Fruit fly (Drosophila melanogaster): ENCODE measurements around the gene CG10853.

The CG10853 gene

DNA sequence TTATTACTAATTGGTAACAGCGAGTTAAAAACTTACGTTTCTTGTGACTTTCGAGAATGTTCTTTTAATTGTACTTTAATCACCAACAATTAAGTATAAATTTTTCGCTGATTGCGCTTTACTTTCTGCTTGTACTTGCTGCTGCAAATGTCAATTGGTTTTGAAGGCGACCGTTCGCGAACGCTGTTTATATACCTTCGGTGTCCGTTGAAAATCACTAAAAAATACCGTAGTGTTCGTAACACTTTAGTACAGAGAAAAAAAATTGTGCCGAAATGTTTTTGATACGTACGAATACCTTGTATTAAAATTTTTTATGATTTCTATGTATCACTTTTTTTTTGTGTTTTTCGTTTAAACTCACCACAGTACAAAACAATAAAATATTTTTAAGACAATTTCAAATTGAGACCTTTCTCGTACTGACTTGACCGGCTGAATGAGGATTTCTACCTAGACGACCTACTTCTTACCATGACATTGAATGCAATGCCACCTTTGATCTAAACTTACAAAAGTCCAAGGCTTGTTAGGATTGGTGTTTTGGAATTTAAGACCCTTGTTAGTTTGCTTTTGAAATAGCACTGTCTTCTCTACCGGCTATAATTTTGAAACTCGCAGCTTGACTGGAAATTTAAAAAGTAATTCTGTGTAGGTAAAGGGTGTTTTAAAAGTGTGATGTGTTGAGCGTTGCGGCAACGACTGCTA lies 45.0 kb upstream of the CG10853 start, which contains the start of gene Ubi-p63E (continued):
- TF ChIP-seq Sox15 (GFP tag; optimal IDR thresholded peaks at IDR 0.05) (peak; percentile 68), Ets96B (tag; optimal IDR thresholded peaks at IDR 0.05) (peak; percentile 31), Lpt (GFP tag; optimal IDR thresholded peaks at IDR 0.05) (peak; percentile 31), dac (GFP tag; optimal IDR thresholded peaks at IDR 0.05) (peak; percentile 20), spab (GFP tag; optimal IDR thresholded peaks at IDR 0.05) (peak; percentile 51), Ets21C (GFP tag; optimal IDR thresholded peaks at IDR 0.05) (peak; percentile 61), Sox102F (GFP tag; optimal IDR thresholded peaks at IDR 0.05) (peak; percentile 62), CG10669 (GFP tag; optimal IDR thresholded peaks at IDR 0.05) (peak; percentile 49), acj6 (GFP tag; optimal IDR thresholded peaks at IDR 0.05) (peak; percentile 61), Hr4 (GFP tag; optimal IDR thresholded peaks at IDR 0.05) (peak; percentile 60), vri (GFP tag; optimal IDR thresholded peaks at IDR 0.05) (peak; percentile 57), CG8319 (GFP tag; optimal IDR thresholded peaks at IDR 0.05) (peak; percentile 30), CG31627 (GFP tag; optimal IDR thresholded peaks at IDR 0.05) (peak; percentile 79), CG10631 (GFP tag; optimal IDR thresholded peaks at IDR 0.05) (peak; percentile 71), Hr39 (GFP tag; optimal IDR thresholded peaks at IDR 0.05) (peak; percentile 66), Smox (GFP tag; optimal IDR thresholded peaks at IDR 0.05) (peak; percentile 75), CG3919 (GFP tag; optimal IDR thresholded peaks at IDR 0.05) (peak; percentile 53), CG32006 (GFP tag; optimal IDR thresholded peaks at IDR 0.05) (peak; percentile 72), net (GFP tag; optimal IDR thresholded peaks at IDR 0.05) (peak; percentile 65), ss (GFP tag; optimal IDR thresholded peaks at IDR 0.05) (peak in 1 of 2 experiments; percentile 32), CG6854 (GFP tag; optimal IDR thresholded peaks at IDR 0.05) (peak; percentile 29), CG6808 (GFP tag; optimal IDR thresholded peaks at IDR 0.05) (peak; percentile 44), CG8632 (GFP tag; optimal IDR thresholded peaks at IDR 0.05) (peak; percentile 49), fkh (GFP tag; optimal IDR thresholded peaks at IDR 0.05) (no peak)

DNA sequence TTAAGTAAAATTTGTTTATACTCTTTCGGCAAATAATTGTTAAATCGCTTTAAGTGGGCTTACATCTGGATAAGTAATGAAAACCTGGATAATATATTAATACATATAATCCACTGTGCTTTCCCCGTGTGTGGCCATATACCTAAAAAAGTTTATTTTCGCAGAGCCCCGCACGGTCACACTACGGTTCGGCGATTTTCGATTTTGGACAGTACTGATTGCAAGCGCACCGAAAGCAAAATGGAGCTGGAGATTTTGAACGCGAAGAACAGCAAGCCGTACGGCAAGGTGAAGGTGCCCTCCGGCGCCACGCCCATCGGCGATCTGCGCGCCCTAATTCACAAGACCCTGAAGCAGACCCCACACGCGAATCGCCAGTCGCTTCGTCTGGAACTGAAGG lies 44.4 kb upstream of the CG10853 start, which contains the start of gene Sc2:
Gene Sc2, plus strand, starts transcription at position 192 of the 400 bp plus-strand sequence.
- no peak for TF ChIP-seq Lpt (GFP tag; optimal IDR thresholded peaks at IDR 0.05)
- peak; percentile 41; the same call in 1 of the 3 replicates for TF ChIP-seq CG6163 (GFP tag; IDR thresholded peaks at IDR 0.05)
- TF ChIP-seq net (GFP tag; optimal IDR thresholded peaks at IDR 0.05), result no peak
- no peak for TF ChIP-seq acj6 (GFP tag; optimal IDR thresholded peaks at IDR 0.05)
- no peak for TF ChIP-seq pdm3 (GFP tag; optimal IDR thresholded peaks at IDR 0.05)
- TF ChIP-seq vri (GFP tag; optimal IDR thresholded peaks at IDR 0.05), result no peak

DNA sequence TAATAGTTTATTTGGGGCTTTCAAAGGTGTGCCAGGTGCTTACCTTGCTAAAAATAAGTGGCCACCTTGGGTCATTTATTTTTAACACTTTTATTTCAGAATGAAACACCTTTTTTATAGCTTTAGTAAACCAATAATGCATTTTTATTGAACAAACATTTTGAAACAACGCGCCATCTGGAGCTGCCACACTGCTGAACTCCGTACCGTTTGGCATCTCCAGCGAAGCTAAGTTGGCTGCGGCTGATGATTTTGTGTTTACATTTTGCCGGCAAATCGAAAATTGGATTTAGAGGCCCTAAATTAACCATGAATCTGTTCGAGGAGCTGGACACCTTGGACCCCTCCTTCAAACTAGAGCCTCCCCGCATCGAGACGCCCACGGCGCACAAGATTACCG lies 42.6 kb upstream of the CG10853 start, which contains the start of gene ida:
Gene ida, plus strand, starts transcription at position 234 of the 400 bp plus-strand sequence.
- TF ChIP-seq esn (GFP tag; optimal IDR thresholded peaks at IDR 0.05) (peak; percentile 18), fkh (GFP tag; optimal IDR thresholded peaks at IDR 0.05) (peak; percentile 93), CG8319 (GFP tag; optimal IDR thresholded peaks at IDR 0.05) (no peak)

DNA sequence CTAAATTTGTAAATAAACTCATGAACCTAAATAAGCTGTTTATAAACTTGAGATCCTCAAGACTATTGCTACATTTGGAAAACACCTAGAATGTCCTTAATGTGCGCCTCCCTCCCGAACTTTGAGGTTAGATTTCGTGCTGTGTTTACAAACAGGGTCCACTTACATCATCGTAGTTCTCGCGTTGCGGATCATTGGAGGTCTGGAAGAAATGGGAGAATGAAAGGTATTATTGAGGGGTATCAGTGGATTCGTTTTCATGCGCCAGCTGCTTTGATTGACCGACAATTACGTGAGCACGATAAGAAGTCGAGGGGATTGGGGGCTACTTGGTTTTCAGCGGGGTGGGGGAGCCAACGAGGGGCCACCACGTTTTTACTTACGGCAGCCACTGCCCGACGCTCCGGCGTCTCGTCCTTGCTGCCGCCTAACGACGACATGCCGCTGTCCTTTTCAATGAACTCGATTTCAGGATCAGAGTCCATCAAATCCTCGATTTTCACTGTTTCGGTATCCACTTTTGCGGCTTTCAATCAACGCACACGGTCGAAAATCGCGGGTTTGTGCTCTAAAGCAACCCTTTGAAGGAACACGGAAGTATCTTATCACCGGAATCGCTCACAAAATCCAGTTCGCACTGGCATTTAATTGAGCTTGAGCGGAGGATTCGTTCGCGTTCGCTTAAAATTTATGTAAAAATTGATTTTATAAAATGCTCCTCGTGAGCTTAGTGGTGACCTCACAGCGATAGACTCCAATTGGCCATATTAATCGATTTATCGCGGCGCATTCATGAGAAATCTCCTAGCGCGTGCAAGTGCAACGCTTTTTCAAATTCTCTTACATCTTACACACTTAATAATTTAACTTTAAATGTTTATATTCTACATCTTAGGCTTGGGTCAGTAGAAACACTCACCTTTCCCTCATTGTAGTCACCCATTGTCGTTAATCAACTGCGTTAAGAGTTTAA lies 38.6 kb upstream of the CG10853 start:
- TF ChIP-seq ss (GFP tag; optimal IDR thresholded peaks at IDR 0.05), result no peak
- peak; percentile 81 for TF ChIP-seq vri (GFP tag; optimal IDR thresholded peaks at IDR 0.05)

DNA sequence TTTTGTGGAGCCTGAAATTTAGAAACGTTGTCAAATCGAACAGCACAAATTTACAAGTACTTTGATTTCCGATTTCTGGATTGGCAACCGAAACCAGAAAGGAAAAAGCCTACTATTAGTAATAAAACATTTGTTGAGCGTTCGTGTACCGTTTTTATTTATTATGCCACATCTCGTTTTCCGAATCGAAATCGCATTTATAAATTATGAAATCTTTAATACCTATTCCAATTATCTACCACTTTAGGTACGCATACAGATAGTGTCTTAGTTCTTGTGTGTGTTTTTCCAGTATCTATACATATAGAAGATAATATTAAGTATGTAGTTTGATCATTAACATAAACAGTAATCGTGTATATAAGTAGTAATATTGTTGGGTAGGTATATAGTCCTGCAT lies 37.9 kb upstream of the CG10853 start, which contains the start of gene mge:
Gene mge, minus strand, starts transcription at position 101 of the 400 bp plus-strand sequence.
- no peak for TF ChIP-seq fd59A (GFP tag; optimal IDR thresholded peaks at IDR 0.05)
- no peak for TF ChIP-seq CG6276 (GFP tag; optimal IDR thresholded peaks at IDR 0.05)
- TF ChIP-seq Sox15 (GFP tag; optimal IDR thresholded peaks at IDR 0.05), result no peak
- TF ChIP-seq Gug (GFP tag; IDR thresholded peaks at IDR 0.05), result no peak
- no peak for TF ChIP-seq esn (GFP tag; optimal IDR thresholded peaks at IDR 0.05)
- no peak for TF ChIP-seq CG6163 (GFP tag; IDR thresholded peaks at IDR 0.05)
- TF ChIP-seq topi (GFP tag; optimal IDR thresholded peaks at IDR 0.05), result no peak
- TF ChIP-seq CG3032 (tag; optimal IDR thresholded peaks at IDR 0.05), result no peak
- TF ChIP-seq CG6808 (GFP tag; optimal IDR thresholded peaks at IDR 0.05), result no peak
- no peak for TF ChIP-seq net (GFP tag; optimal IDR thresholded peaks at IDR 0.05)
- TF ChIP-seq lz (GFP tag; optimal IDR thresholded peaks at IDR 0.05), result no peak
- TF ChIP-seq CG32006 (GFP tag; optimal IDR thresholded peaks at IDR 0.05), result no peak
- TF ChIP-seq acj6 (GFP tag; optimal IDR thresholded peaks at IDR 0.05), result no peak
- no peak for TF ChIP-seq CG34406 (GFP tag; optimal IDR thresholded peaks at IDR 0.05)
- no peak for TF ChIP-seq CG10669 (GFP tag; optimal IDR thresholded peaks at IDR 0.05)
- TF ChIP-seq CG11902 (GFP tag; optimal IDR thresholded peaks at IDR 0.05), result no peak
- TF ChIP-seq CG8632 (GFP tag; optimal IDR thresholded peaks at IDR 0.05), result no peak

All from whole organism, prepupa.